Worm (Caenorhabditis elegans): ENCODE results near the gene nit-1.

ce11 chrIII:3931423-3931822 is 9.4 kb downstream of the nit-1 start, which contains the start of gene F37A8.2:
- TF ChIP-seq nhr-237 (tag; optimal IDR thresholded peaks at IDR 0.05) (no peak), ceh-39 (tag; optimal IDR thresholded peaks at IDR 0.05) (no peak), unc-62 (GFP tag; optimal IDR thresholded peaks at IDR 0.05) (no peak), sptf-1 (tag; optimal IDR thresholded peaks at IDR 0.05) (no peak), ham-2 (GFP tag; optimal IDR thresholded peaks at IDR 0.05) (no peak), blmp-1 (tag; optimal IDR thresholded peaks at IDR 0.05) (no peak), nhr-76 (tag; optimal IDR thresholded peaks at IDR 0.05) (no peak), mab-5 (tag; optimal IDR thresholded peaks at IDR 0.05) (no peak), elt-1 (tag; optimal IDR thresholded peaks at IDR 0.05; ENCODE audit: borderline replicate concordance, insufficient read depth) (no peak), nhr-28 (tag; optimal IDR thresholded peaks at IDR 0.05) (no peak), ztf-11 (tag; optimal IDR thresholded peaks at IDR 0.05) (no peak)
